Fruit fly (Drosophila melanogaster) whole organism, embryonic: ENCODE measurements around the gene pug.

ENCODE experiments used
- Bdp1 ChIP-seq: fragments of 200-800 bp; sonication (Bioruptor generic); optimal IDR thresholded peaks from 3 replicates; lab custom pipeline; 2016; ENCODE audit warnings: missing biosample characterization, missing genetic modification characterization
- CG10147 ChIP-seq: fragments of 200-800 bp; sonication (Bioruptor generic); optimal IDR thresholded peaks from 2 replicates; lab custom pipeline; 2019; ENCODE audit warnings: missing biosample characterization, mild to moderate bottlenecking, missing genetic modification characterization, moderate library complexity
- CG10979 ChIP-seq: fragments of 200-800 bp; sonication (Bioruptor generic); optimal IDR thresholded peaks from 2 replicates; lab custom pipeline; 2018; ENCODE audit warnings: missing biosample characterization, mild to moderate bottlenecking, missing genetic modification characterization, moderate library complexity
- CG11696 ChIP-seq: fragments of 200-800 bp; sonication (Bioruptor generic); IDR thresholded peaks from 2 replicates; pipeline ENCODE4 v1.3.6; 2022; ENCODE audit warnings: missing biosample characterization, missing genetic modification characterization
- CG12236 ChIP-seq: fragments of 200-800 bp; sonication (Bioruptor generic); optimal IDR thresholded peaks from 2 replicates; lab custom pipeline; 2016; ENCODE audit warnings: missing biosample characterization, missing genetic modification characterization
- CG12659 ChIP-seq: fragments of 200-800 bp; sonication (Bioruptor generic); optimal IDR thresholded peaks from 3 replicates; lab custom pipeline; 2017; ENCODE audit warnings: mild to moderate bottlenecking, missing biosample characterization, missing genetic modification reagents, missing genetic modification characterization
- CG15073 ChIP-seq: fragments of 200-800 bp; sonication (Bioruptor generic); optimal IDR thresholded peaks from 2 replicates; lab custom pipeline; 2016; ENCODE audit warnings: missing biosample characterization, missing genetic modification characterization
- CG16863 ChIP-seq: fragments of 200-800 bp; sonication (Bioruptor generic); optimal IDR thresholded peaks from 3 replicates; lab custom pipeline; 2016; ENCODE audit warnings: missing biosample characterization, missing genetic modification characterization
- CG1832 ChIP-seq: fragments of 200-800 bp; sonication (Bioruptor generic); optimal IDR thresholded peaks from 2 replicates; lab custom pipeline; 2017; ENCODE audit warnings: missing biosample characterization, mild to moderate bottlenecking, missing genetic modification characterization, inconsistent platforms
- CG2875 ChIP-seq: fragments of 200-800 bp; sonication (Bioruptor generic); optimal IDR thresholded peaks from 2 replicates; lab custom pipeline; 2017; ENCODE audit warnings: missing biosample characterization, mild to moderate bottlenecking, missing genetic modification characterization, missing genetic modification reagents
- CG3065 ChIP-seq: fragments of 200-800 bp; sonication (Bioruptor generic); optimal IDR thresholded peaks from 2 replicates; lab custom pipeline; 2016; ENCODE audit warnings: missing biosample characterization, missing genetic modification characterization
- CG31224 ChIP-seq: fragments of 200-800 bp; sonication (Bioruptor generic); IDR thresholded peaks from 2 replicates; pipeline ENCODE4 v1.3.6; 2022; ENCODE audit warnings: missing biosample characterization, missing genetic modification characterization
- CG42726 ChIP-seq: fragments of 200-800 bp; sonication (Bioruptor generic); IDR thresholded peaks from 2 replicates; pipeline ENCODE4 v1.3.6; 2022; ENCODE audit warnings: missing biosample characterization, missing genetic modification characterization; ENCODE audit not compliant: partially characterized antibody
- CG4424 ChIP-seq: fragments of 200-800 bp; sonication (Bioruptor generic); optimal IDR thresholded peaks from 3 replicates; lab custom pipeline; 2016; ENCODE audit warnings: missing biosample characterization, missing genetic modification characterization
- CG6765 ChIP-seq: fragments of 200-800 bp; sonication (Bioruptor generic); optimal IDR thresholded peaks from 3 replicates; lab custom pipeline; 2017; ENCODE audit warnings: missing biosample characterization, mild to moderate bottlenecking, missing genetic modification characterization
- CG7271 ChIP-seq: fragments of 200-800 bp; sonication (Bioruptor generic); optimal IDR thresholded peaks from 2 replicates; lab custom pipeline; 2018; ENCODE audit warnings: missing biosample characterization, mild to moderate bottlenecking, missing genetic modification characterization, moderate library complexity
- CG7786 ChIP-seq: fragments of 200-800 bp; sonication (Bioruptor generic); optimal IDR thresholded peaks from 2 replicates; lab custom pipeline; 2016; ENCODE audit warnings: missing biosample characterization, missing genetic modification characterization
- CG8290 ChIP-seq, 3 experiments: fragments of 200-800 bp; sonication (Bioruptor generic); optimal IDR thresholded peaks; 2 replicates each; lab custom pipeline; 2016 to 2019; ENCODE audit warnings: missing biosample characterization in 3 of 3, missing genetic modification characterization in 3 of 3, mild to moderate bottlenecking in 2 of 3, moderate library complexity in 1 of 3
- CG8388 ChIP-seq: fragments of 200-800 bp; sonication (Bioruptor generic); optimal IDR thresholded peaks from 2 replicates; lab custom pipeline; 2019; ENCODE audit warnings: missing biosample characterization, mild to moderate bottlenecking, missing genetic modification characterization, moderate library complexity
- CG9215 ChIP-seq: fragments of 200-800 bp; sonication (Bioruptor generic); IDR thresholded peaks from 2 replicates; pipeline ENCODE4 v1.3.6; 2022; ENCODE audit warnings: missing biosample characterization, missing genetic modification characterization
- CG9727 ChIP-seq: fragments of 200-800 bp; sonication (Bioruptor generic); optimal IDR thresholded peaks from 3 replicates; lab custom pipeline; 2017; ENCODE audit warnings: missing biosample characterization, mild to moderate bottlenecking, missing genetic modification characterization
- Dad ChIP-seq: fragments of 200-800 bp; sonication (Bioruptor generic); optimal IDR thresholded peaks from 3 replicates; lab custom pipeline; 2016; ENCODE audit warnings: missing biosample characterization, missing genetic modification characterization
- Dll ChIP-seq: fragments of 200-800 bp; sonication (Bioruptor generic); IDR thresholded peaks from 4 replicates; pipeline ENCODE4 v1.3.6; 2022; ENCODE audit warnings: missing biosample characterization, missing genetic modification characterization; ENCODE audit not compliant: partially characterized antibody
- Dref ChIP-seq: fragments of 200-800 bp; sonication (Bioruptor generic); IDR thresholded peaks from 2 replicates; pipeline ENCODE4 v1.3.6; 2022; ENCODE audit warnings: missing biosample characterization, missing genetic modification characterization
- E2f2 ChIP-seq: fragments of 200-800 bp; sonication (Bioruptor generic); IDR thresholded peaks from 2 replicates; pipeline ENCODE4 v1.3.6; 2022; ENCODE audit warnings: missing biosample characterization, missing genetic modification characterization
- HHEX ChIP-seq: fragments of 200-800 bp; sonication (Bioruptor generic); optimal IDR thresholded peaks from 3 replicates; lab custom pipeline; 2017; ENCODE audit warnings: missing biosample characterization, mild to moderate bottlenecking, missing genetic modification characterization, missing genetic modification reagents
- Nf-YC ChIP-seq: fragments of 200-800 bp; optimal IDR thresholded peaks from 3 replicates; lab custom pipeline; 2019; ENCODE audit warnings: missing biosample characterization, mild to moderate bottlenecking, missing genetic modification characterization, moderate library complexity
- Side ChIP-seq: fragments of 200-800 bp; sonication (Bioruptor generic); optimal IDR thresholded peaks from 2 replicates; lab custom pipeline; 2016; ENCODE audit warnings: missing biosample characterization, missing genetic modification characterization
- bcd ChIP-seq: fragments of 200-800 bp; sonication (Bioruptor generic); optimal IDR thresholded peaks from 2 replicates; lab custom pipeline; 2017; ENCODE audit warnings: missing biosample characterization, mild to moderate bottlenecking, missing genetic modification characterization
- bigmax ChIP-seq: fragments of 200-800 bp; sonication (Bioruptor generic); optimal IDR thresholded peaks from 2 replicates; lab custom pipeline; 2018; ENCODE audit warnings: missing biosample characterization, mild to moderate bottlenecking, missing genetic modification characterization
- cas ChIP-seq: fragments of 200-800 bp; sonication (Bioruptor generic); IDR thresholded peaks from 2 replicates; pipeline ENCODE4 v1.3.6; 2022; ENCODE audit warnings: missing biosample characterization, missing genetic modification characterization
- cato ChIP-seq: fragments of 200-800 bp; sonication (Bioruptor generic); optimal IDR thresholded peaks from 2 replicates; lab custom pipeline; 2016; ENCODE audit warnings: missing biosample characterization, missing genetic modification characterization, borderline replicate concordance
- gcm ChIP-seq: fragments of 200-800 bp; sonication (Bioruptor generic); optimal IDR thresholded peaks from 2 replicates; lab custom pipeline; 2019; ENCODE audit warnings: missing biosample characterization, mild to moderate bottlenecking, missing genetic modification characterization, moderate library complexity
- gem ChIP-seq: fragments of 200-800 bp; sonication (Bioruptor generic); optimal IDR thresholded peaks from 2 replicates; lab custom pipeline; 2019; ENCODE audit warnings: missing biosample characterization, mild to moderate bottlenecking, missing genetic modification characterization, moderate library complexity
- grau ChIP-seq: fragments of 200-800 bp; optimal IDR thresholded peaks from 3 replicates; lab custom pipeline; 2019; ENCODE audit warnings: missing biosample characterization, mild to moderate bottlenecking, missing genetic modification characterization, moderate library complexity
- hb ChIP-seq: fragments of 200-800 bp; sonication (Bioruptor generic); IDR thresholded peaks from 3 replicates; pipeline ENCODE4 v1.3.6; 2022; ENCODE audit warnings: missing biosample characterization, missing genetic modification characterization; ENCODE audit not compliant: partially characterized antibody
- ind ChIP-seq: fragments of 200-800 bp; sonication (Bioruptor generic); optimal IDR thresholded peaks from 3 replicates; lab custom pipeline; 2016; ENCODE audit warnings: missing biosample characterization, missing genetic modification characterization
- kay ChIP-seq: fragments of 200-800 bp; sonication (Bioruptor generic); optimal IDR thresholded peaks from 2 replicates; lab custom pipeline; 2016; ENCODE audit warnings: missing biosample characterization, missing genetic modification characterization
- kni ChIP-seq: fragments of 200-800 bp; sonication (Bioruptor generic); optimal IDR thresholded peaks from 3 replicates; lab custom pipeline; 2017; ENCODE audit warnings: mild to moderate bottlenecking, missing biosample characterization, missing genetic modification reagents, missing genetic modification characterization
- otp ChIP-seq: fragments of 200-800 bp; sonication (Bioruptor generic); IDR thresholded peaks from 3 replicates; pipeline ENCODE4, ENCODE4 v1.3.6; 2022; ENCODE audit warnings: missing biosample characterization, missing genetic modification characterization
- pzg ChIP-seq: fragments of 200-800 bp; sonication (Bioruptor generic); optimal IDR thresholded peaks from 3 replicates; lab custom pipeline; 2018; ENCODE audit warnings: missing biosample characterization, mild to moderate bottlenecking, missing genetic modification characterization, moderate library complexity
- rib ChIP-seq: fragments of 200-800 bp; sonication (Bioruptor generic); IDR thresholded peaks from 2 replicates; pipeline ENCODE4 v1.3.6; 2022; ENCODE audit warnings: missing biosample characterization, missing genetic modification characterization
- row ChIP-seq: fragments of 200-800 bp; sonication (Bioruptor generic); IDR thresholded peaks from 3 replicates; pipeline ENCODE4 v1.3.6; 2022; ENCODE audit warnings: missing biosample characterization, missing genetic modification characterization
- sens-2 ChIP-seq: fragments of 200-800 bp; sonication (Bioruptor generic); IDR thresholded peaks from 2 replicates; pipeline ENCODE4 v1.3.6; 2022; ENCODE audit warnings: missing biosample characterization, missing genetic modification characterization
- shn ChIP-seq: fragments of 200-800 bp; sonication (Bioruptor generic); optimal IDR thresholded peaks from 3 replicates; lab custom pipeline; 2016; ENCODE audit warnings: missing biosample characterization, missing genetic modification characterization
- sqz ChIP-seq: fragments of 200-800 bp; sonication (Bioruptor generic); optimal IDR thresholded peaks from 3 replicates; lab custom pipeline; 2018; ENCODE audit warnings: missing biosample characterization, mild to moderate bottlenecking, missing genetic modification characterization
- sug ChIP-seq: fragments of 200-800 bp; optimal IDR thresholded peaks from 2 replicates; lab custom pipeline; 2019; ENCODE audit warnings: missing biosample characterization, mild to moderate bottlenecking, missing genetic modification characterization, moderate library complexity
- tna ChIP-seq: fragments of 200-800 bp; sonication (Bioruptor generic); IDR thresholded peaks from 2 replicates; pipeline ENCODE4 v1.3.6; 2022; ENCODE audit warnings: missing biosample characterization, missing genetic modification characterization; ENCODE audit not compliant: partially characterized antibody
- vnd ChIP-seq: fragments of 200-800 bp; sonication (Bioruptor generic); IDR thresholded peaks from 3 replicates; pipeline ENCODE4 v1.3.6; 2022; ENCODE audit warnings: missing biosample characterization, missing genetic modification characterization; ENCODE audit not compliant: partially characterized antibody
- z ChIP-seq: fragments of 200-800 bp; sonication (Bioruptor generic); IDR thresholded peaks from 3 replicates; pipeline ENCODE4 v1.3.6; 2022; ENCODE audit warnings: missing biosample characterization, missing genetic modification characterization

Gene pug

DNA sequence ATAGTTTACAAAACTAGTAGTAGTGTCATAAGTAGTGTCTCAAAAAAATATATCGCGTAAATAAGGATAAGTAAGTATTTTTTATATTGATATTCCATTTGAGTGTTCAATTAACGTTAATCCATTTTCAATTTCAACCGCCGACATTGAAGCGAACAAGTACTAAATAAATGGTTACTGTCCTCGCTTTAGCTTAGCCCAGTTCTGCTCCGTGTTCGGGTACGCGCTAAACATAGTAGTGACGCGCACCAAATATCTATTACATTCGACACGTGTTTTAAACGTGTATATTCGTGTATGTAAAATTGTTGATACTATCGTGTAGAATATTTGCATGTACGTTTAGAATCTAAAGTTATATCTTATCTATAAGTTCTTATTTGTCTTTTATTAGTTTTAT is 21.2 kb upstream of the pug start (continued):
- TF ChIP-seq CG10979 (tag; lab: Kevin White, UChicago) (peak; percentile 35), gcm (GFP tag; lab: Kevin White, UChicago) (no peak), CG9215 (GFP tag; lab: Robert Waterston, UW) (no peak), CG8290 (GFP tag; optimal IDR thresholded peaks at IDR 0.05; lab: Kevin White, UChicago) (peak; percentile 72), CG8290 (tag; optimal IDR thresholded peaks at IDR 0.05; lab: Kevin White, UChicago) (peak in 1 of 2 experiments; percentile 92), bigmax (GFP tag; lab: Kevin White, UChicago) (no peak), z (GFP tag; lab: Robert Waterston, UW) (no peak), CG6765 (GFP tag; lab: Kevin White, UChicago) (peak; percentile 51), CG2875 (GFP tag; lab: Kevin White, UChicago) (no peak), kay (GFP tag; lab: Kevin White, UChicago) (no peak), kni (GFP tag; lab: Kevin White, UChicago) (no peak), otp (no peak), sens-2 (no peak), CG3065 (no peak), CG7271 (tag; lab: Kevin White, UChicago) (no peak), CG9727 (GFP tag; lab: Kevin White, UChicago) (peak; percentile 35), row (0 out of 3 replicates have a peak, but pooled peaks have one; percentile 18), vnd (GFP tag; lab: Robert Waterston, UW) (peak; percentile 61), Dll (GFP tag; lab: Robert Waterston, UW) (peak; percentile 79), Dad (GFP tag; lab: Kevin White, UChicago) (peak; percentile 20), CG42726 (peak; percentile 92), sqz (GFP tag; lab: Kevin White, UChicago) (no peak), CG11696 (GFP tag; lab: Robert Waterston, UW) (no peak), sug (tag; lab: Kevin White, UChicago) (peak; percentile 43), HHEX (no peak), cas (0 out of 2 replicates have a peak, but pooled peaks have one; percentile 28), CG31224 (GFP tag; lab: Robert Waterston, UW) (no peak), Side (GFP tag; lab: Kevin White, UChicago) (peak; percentile 50), CG1832 (GFP tag; lab: Kevin White, UChicago) (no peak), shn (GFP tag; lab: Kevin White, UChicago) (peak; percentile 31), CG12659 (GFP tag; lab: Kevin White, UChicago) (peak; percentile 23), CG8388 (GFP tag; lab: Kevin White, UChicago) (no peak), cato (GFP tag; lab: Kevin White, UChicago) (no peak), gem (tag; lab: Kevin White, UChicago) (peak; percentile 28), grau (tag; lab: Kevin White, UChicago) (peak; percentile 35), pzg (GFP tag; lab: Kevin White, UChicago) (peak; percentile 50), ind (GFP tag; lab: Kevin White, UChicago) (no peak), CG16863 (no peak), Dref (GFP tag; lab: Robert Waterston, UW) (no peak), CG15073 (GFP tag; lab: Kevin White, UChicago) (no peak), CG10147 (GFP tag; lab: Kevin White, UChicago) (no peak), Nf-YC (peak; percentile 43), hb (GFP tag; lab: Robert Waterston, UW) (peak; percentile 69; the same call in 2 of the 3 replicates), CG12236 (no peak), E2f2 (GFP tag; lab: Robert Waterston, UW) (peak; percentile 80), CG7786 (GFP tag; lab: Kevin White, UChicago) (peak; percentile 38), tna (GFP tag; lab: Robert Waterston, UW) (no peak), bcd (GFP tag; lab: Kevin White, UChicago) (peak; percentile 73), rib (no peak), Bdp1 (GFP tag; lab: Kevin White, UChicago) (no peak), CG4424 (GFP tag; lab: Kevin White, UChicago) (peak; percentile 24)
